Fruit fly (Drosophila melanogaster) whole organism, pupa: ENCODE measurements around the gene CG14269.

Source experiments
- CG10348 ChIP-seq: fragments of 200-800 bp; sonication (Bioruptor generic); IDR thresholded peaks from 2 replicates; pipeline ENCODE4 v1.3.6; 2022; ENCODE audit warnings: missing biosample characterization, missing genetic modification characterization
- CG12605 ChIP-seq: fragments of 200-800 bp; sonication (Bioruptor generic); IDR thresholded peaks from 2 replicates; pipeline ENCODE4 v1.3.6; 2022; ENCODE audit warnings: missing biosample characterization, missing genetic modification characterization
- CG13204 ChIP-seq: fragments of 200-800 bp; sonication (Bioruptor generic); optimal IDR thresholded peaks from 2 replicates; lab custom pipeline; 2018; ENCODE audit warnings: missing biosample characterization, mild to moderate bottlenecking, missing genetic modification characterization, moderate library complexity
- CG15710 ChIP-seq: fragments of 200-800 bp; sonication (Bioruptor generic); optimal IDR thresholded peaks from 2 replicates; lab custom pipeline; 2018; ENCODE audit warnings: missing biosample characterization, mild to moderate bottlenecking, missing genetic modification characterization, moderate library complexity
- CG17806 ChIP-seq: fragments of 200-800 bp; sonication (Bioruptor generic); optimal IDR thresholded peaks from 2 replicates; lab custom pipeline; 2018; ENCODE audit warnings: missing biosample characterization, mild to moderate bottlenecking, missing genetic modification characterization, moderate library complexity
- CG8159 ChIP-seq: fragments of 200-800 bp; sonication (Bioruptor generic); optimal IDR thresholded peaks from 3 replicates; lab custom pipeline; 2018; ENCODE audit warnings: missing biosample characterization, mild to moderate bottlenecking, missing genetic modification characterization, moderate library complexity
- CG8301 ChIP-seq: fragments of 200-800 bp; sonication (Bioruptor generic); optimal IDR thresholded peaks from 2 replicates; lab custom pipeline; 2018; ENCODE audit warnings: missing biosample characterization, mild to moderate bottlenecking, missing genetic modification characterization
- CG9948 ChIP-seq: fragments of 200-800 bp; sonication (Bioruptor generic); optimal IDR thresholded peaks from 2 replicates; lab custom pipeline; 2018; ENCODE audit warnings: missing biosample characterization, mild to moderate bottlenecking, missing genetic modification characterization, moderate library complexity
- D1 ChIP-seq: fragments of 200-800 bp; sonication (Bioruptor generic); optimal IDR thresholded peaks from 2 replicates; lab custom pipeline; 2018; ENCODE audit warnings: missing biosample characterization, mild to moderate bottlenecking, missing genetic modification characterization, moderate library complexity
- EcR ChIP-seq: fragments of 200-800 bp; sonication (Bioruptor generic); optimal IDR thresholded peaks from 3 replicates; lab custom pipeline; 2019; ENCODE audit warnings: missing biosample characterization, missing genetic modification characterization, mild to moderate bottlenecking, moderate library complexity, missing genetic modification reagents
- Ets98B ChIP-seq: fragments of 200-800 bp; sonication (Bioruptor generic); IDR thresholded peaks from 2 replicates; pipeline ENCODE4 v1.3.6; 2022; ENCODE audit warnings: missing biosample characterization, missing genetic modification characterization
- Pif1A ChIP-seq: fragments of 200-800 bp; sonication (Bioruptor generic); optimal IDR thresholded peaks from 3 replicates; lab custom pipeline; 2016; ENCODE audit warnings: missing biosample characterization, missing genetic modification characterization
- Pif1B ChIP-seq: fragments of 200-800 bp; sonication (Bioruptor generic); optimal IDR thresholded peaks from 3 replicates; lab custom pipeline; 2016; ENCODE audit warnings: missing biosample characterization, missing genetic modification characterization

- TF ChIP-seq CG10348 (GFP tag; lab: Robert Waterston, UW), result peak; percentile 64; the same call in 1 of the 2 replicates
- no peak for TF ChIP-seq CG13204 (GFP tag; lab: Kevin White, UChicago)
- TF ChIP-seq CG9948 (tag; lab: Kevin White, UChicago), result peak; percentile 77
- TF ChIP-seq CG15710 (tag; lab: Kevin White, UChicago), result peak; percentile 86
- TF ChIP-seq CG8159 (tag; lab: Kevin White, UChicago), result peak; percentile 87
- peak; percentile 91 for TF ChIP-seq Ets98B
- peak; percentile 81 for TF ChIP-seq CG17806 (tag; lab: Kevin White, UChicago)
- TF ChIP-seq D1 (tag; lab: Kevin White, UChicago), result peak; percentile 61
- peak; percentile 25 for TF ChIP-seq EcR
- TF ChIP-seq CG8301 (tag; lab: Kevin White, UChicago), result peak; percentile 77
- peak; percentile 89 for TF ChIP-seq Pif1A (GFP tag; lab: Kevin White, UChicago)
- TF ChIP-seq CG12605 (GFP tag; lab: Robert Waterston, UW), result peak; percentile 72
- peak; percentile 80 for TF ChIP-seq Pif1B (GFP tag; lab: Kevin White, UChicago)
These were observed 2.7 kb downstream of the CG14269 start for dm6 chrX:3432928-3433327.
